Worm (Caenorhabditis elegans): ENCODE results near the gene flp-3.

DNA sequence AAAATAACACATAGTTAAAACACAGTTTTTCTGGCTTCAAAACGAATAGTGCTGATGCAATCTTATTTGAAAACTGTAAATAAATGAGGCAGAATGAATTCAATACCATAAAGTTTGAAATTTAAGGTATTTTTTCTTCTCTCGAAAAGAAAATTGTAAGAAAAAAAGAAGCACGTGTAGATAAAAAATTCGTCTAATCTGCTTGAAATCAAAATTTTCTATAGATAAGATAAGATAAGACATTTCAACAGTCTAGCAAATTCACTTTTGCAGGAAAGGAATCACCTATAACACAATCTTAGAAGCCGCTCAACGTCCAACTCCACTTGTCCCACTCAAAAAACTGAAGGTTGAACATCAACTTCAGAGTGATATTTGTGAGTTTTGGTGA lies 38.4 kb downstream of the flp-3 start:
- no peak for TF ChIP-seq him-1 (tag; optimal IDR thresholded peaks at IDR 0.05)
- no peak for TF ChIP-seq dao-5 (tag; optimal IDR thresholded peaks at IDR 0.05)
- no peak for TF ChIP-seq W03F9.2 (tag; optimal IDR thresholded peaks at IDR 0.05)
